Worm (Caenorhabditis elegans) whole organism, L1 larva: Measurements from ENCODE around the gene T13C5.6.

Source experiments
- Y116A8C.19 ChIP-seq: sonication (generic microtip); optimal IDR thresholded peaks from 2 replicates; lab custom pipeline; 2016; ENCODE audit warnings: missing compliant biosample characterization, missing genetic modification characterization, borderline replicate concordance
- aha-1 ChIP-seq: fragments of 150-350 bp; optimal IDR thresholded peaks from 2 replicates; lab custom pipeline; 2014; ENCODE audit warnings: missing biosample characterization, missing genetic modification characterization
- alr-1 ChIP-seq: fragments of 200-800 bp; sonication (Bioruptor generic); optimal IDR thresholded peaks from 2 replicates; lab custom pipeline; 2018; ENCODE audit warnings: borderline replicate concordance, mild to moderate bottlenecking, missing genetic modification characterization, missing compliant biosample characterization
- aly-2 ChIP-seq: fragments of 150-350 bp; optimal IDR thresholded peaks from 2 replicates; lab custom pipeline; 2014; ENCODE audit warnings: missing biosample characterization, missing genetic modification characterization
- ceh-63 ChIP-seq: fragments of 200-800 bp; sonication (Bioruptor generic); optimal IDR thresholded peaks from 2 replicates; lab custom pipeline; 2018; ENCODE audit warnings: mild to moderate bottlenecking, missing genetic modification characterization, missing compliant biosample characterization
- ceh-8 ChIP-seq: fragments of 200-800 bp; sonication (Bioruptor generic); optimal IDR thresholded peaks from 2 replicates; lab custom pipeline; 2018; ENCODE audit warnings: mild to moderate bottlenecking, missing genetic modification characterization, moderate library complexity, missing compliant biosample characterization
- ceh-82 ChIP-seq, 3 experiments: fragments of 150-350 bp in 1 of 3; sonication (generic microtip) in 2 of 3; optimal IDR thresholded peaks; 2 replicates each; lab custom pipeline; 2014 to 2017; ENCODE audit warnings: missing biosample characterization in 3 of 3, missing genetic modification characterization in 3 of 3
- ceh-90 ChIP-seq: sonication (generic microtip); optimal IDR thresholded peaks from 2 replicates; lab custom pipeline; 2016; ENCODE audit warnings: missing genetic modification characterization, missing compliant biosample characterization
- ces-1 ChIP-seq: fragments of 150-350 bp; optimal IDR thresholded peaks from 2 replicates; lab custom pipeline; 2014; ENCODE audit warnings: missing biosample characterization, missing genetic modification reagents, missing genetic modification characterization
- dpl-1 ChIP-seq, 3 experiments: fragments of 150-350 bp in 2 of 3; sonication (generic microtip) in 1 of 3; optimal IDR thresholded peaks; 2 replicates each; lab custom pipeline; 2014 to 2017; ENCODE audit warnings: missing biosample characterization in 3 of 3, missing genetic modification characterization in 3 of 3, missing genetic modification reagents in 3 of 3
- dsc-1 ChIP-seq: sonication (generic microtip); optimal IDR thresholded peaks from 2 replicates; lab custom pipeline; 2016; ENCODE audit warnings: mild to moderate bottlenecking, missing genetic modification characterization, missing compliant biosample characterization
- efl-1 ChIP-seq, 4 experiments: fragments of 150-350 bp; optimal IDR thresholded peaks in 3 of 4; peaks in 1 of 4; 1 replicate in 1 of 4; 2 replicates in 3 of 4; lab custom pipeline; 2014; ENCODE audit warnings: missing biosample characterization in 2 of 4, missing genetic modification characterization in 2 of 4, missing genetic modification reagents in 2 of 4
- elt-2 ChIP-seq: sonication (generic microtip); optimal IDR thresholded peaks from 2 replicates; lab custom pipeline; 2016; ENCODE audit warnings: missing genetic modification characterization, mild to moderate bottlenecking, inconsistent platforms, missing compliant biosample characterization, missing genetic modification reagents
- elt-3 ChIP-seq, 6 experiments: fragments of 150-350 bp in 1 of 6; sonication (generic microtip); optimal IDR thresholded peaks; 2 replicates each; lab custom pipeline; 2017 to 2018; ENCODE audit warnings: missing biosample characterization in 6 of 6, missing genetic modification characterization in 6 of 6, inconsistent platforms in 1 of 6
- fkh-10 ChIP-seq: sonication (generic microtip); optimal IDR thresholded peaks from 2 replicates; lab custom pipeline; 2017; ENCODE audit warnings: missing biosample characterization, missing genetic modification reagents, missing genetic modification characterization
- fkh-8 ChIP-seq: sonication (generic microtip); optimal IDR thresholded peaks from 2 replicates; lab custom pipeline; 2016; ENCODE audit warnings: mild to moderate bottlenecking, missing genetic modification characterization, missing compliant biosample characterization
- hpl-2 ChIP-seq: fragments of 150-350 bp; optimal IDR thresholded peaks from 2 replicates; lab custom pipeline; 2014; ENCODE audit warnings: missing biosample characterization, missing genetic modification reagents, missing genetic modification characterization
- jun-1 ChIP-seq: fragments of 150-350 bp; optimal IDR thresholded peaks from 2 replicates; lab custom pipeline; 2014; ENCODE audit warnings: missing biosample characterization, missing genetic modification reagents, missing genetic modification characterization
- lin-13 ChIP-seq: fragments of 150-350 bp; optimal IDR thresholded peaks from 2 replicates; lab custom pipeline; 2014; ENCODE audit warnings: missing biosample characterization, missing genetic modification reagents, missing genetic modification characterization
- lin-14 ChIP-seq: fragments of 200-800 bp; sonication (Bioruptor generic); optimal IDR thresholded peaks from 2 replicates; lab custom pipeline; 2018; ENCODE audit warnings: mild to moderate bottlenecking, missing genetic modification characterization, moderate library complexity, missing compliant biosample characterization
- lin-15B ChIP-seq: fragments of 150-350 bp; sonication (generic microtip); optimal IDR thresholded peaks from 3 replicates; lab custom pipeline; 2014; ENCODE audit warnings: missing biosample characterization, missing genetic modification characterization
- lin-39 ChIP-seq: fragments of 150-350 bp; optimal IDR thresholded peaks from 2 replicates; lab custom pipeline; 2014; ENCODE audit warnings: missing biosample characterization, missing genetic modification reagents, missing genetic modification characterization
- lir-3 ChIP-seq: sonication (generic microtip); optimal IDR thresholded peaks from 2 replicates; lab custom pipeline; 2016; ENCODE audit warnings: mild to moderate bottlenecking, missing genetic modification characterization, moderate library complexity, missing compliant biosample characterization; ENCODE audit not compliant: poor library complexity
- mdl-1 ChIP-seq, 2 experiments: fragments of 150-350 bp; optimal IDR thresholded peaks; 2 replicates each; lab custom pipeline; 2014 to 2017; ENCODE audit warnings: missing biosample characterization in 2 of 2, missing genetic modification characterization in 2 of 2, inconsistent platforms in 1 of 2
- mef-2 ChIP-seq: fragments of 150-350 bp; optimal IDR thresholded peaks from 2 replicates; lab custom pipeline; 2014; ENCODE audit warnings: missing biosample characterization, missing genetic modification characterization
- nhr-11 ChIP-seq: fragments of 150-350 bp; optimal IDR thresholded peaks from 2 replicates; lab custom pipeline; 2014; ENCODE audit warnings: missing biosample characterization, missing genetic modification characterization
- nhr-12 ChIP-seq: sonication (generic microtip); optimal IDR thresholded peaks from 2 replicates; lab custom pipeline; 2017; ENCODE audit warnings: missing biosample characterization, missing genetic modification characterization
- nhr-19 ChIP-seq: fragments of 200-800 bp; sonication (Bioruptor generic); conservative IDR thresholded peaks from 2 replicates; pipeline ENCODE4 v1.3.6; 2022; ENCODE audit warnings: missing genetic modification characterization, missing compliant biosample characterization
- nhr-20 ChIP-seq: sonication (generic microtip); optimal IDR thresholded peaks from 2 replicates; lab custom pipeline; 2016; ENCODE audit warnings: mild to moderate bottlenecking, missing genetic modification characterization, missing compliant biosample characterization
- nhr-237 ChIP-seq: fragments of 150-350 bp; optimal IDR thresholded peaks from 2 replicates; lab custom pipeline; 2014; ENCODE audit warnings: missing biosample characterization, missing genetic modification characterization
- nhr-28 ChIP-seq: fragments of 150-350 bp; optimal IDR thresholded peaks from 2 replicates; lab custom pipeline; 2014; ENCODE audit warnings: missing biosample characterization, missing genetic modification characterization
- nhr-47 ChIP-seq: sonication (generic microtip); optimal IDR thresholded peaks from 2 replicates; lab custom pipeline; 2016; ENCODE audit warnings: mild to moderate bottlenecking, missing genetic modification characterization, moderate library complexity, missing compliant biosample characterization
- nhr-71 ChIP-seq: sonication (generic microtip); optimal IDR thresholded peaks from 2 replicates; lab custom pipeline; 2016; ENCODE audit warnings: mild to moderate bottlenecking, missing genetic modification characterization, moderate library complexity, missing compliant biosample characterization
- nhr-77 ChIP-seq: fragments of 150-350 bp; optimal IDR thresholded peaks from 2 replicates; lab custom pipeline; 2014; ENCODE audit warnings: missing biosample characterization, missing genetic modification characterization
- nhr-90 ChIP-seq: sonication (generic microtip); optimal IDR thresholded peaks from 2 replicates; lab custom pipeline; 2016; ENCODE audit warnings: mild to moderate bottlenecking, missing genetic modification characterization, missing compliant biosample characterization; ENCODE audit not compliant: poor library complexity
- pax-3 ChIP-seq: fragments of 200-800 bp; sonication (Bioruptor generic); optimal IDR thresholded peaks from 2 replicates; lab custom pipeline; 2018; ENCODE audit warnings: mild to moderate bottlenecking, missing genetic modification characterization, moderate library complexity, missing compliant biosample characterization
- snpc-4 ChIP-seq: fragments of 150-350 bp; optimal IDR thresholded peaks from 2 replicates; lab custom pipeline; 2014; ENCODE audit warnings: missing biosample characterization, missing genetic modification characterization
- sox-4 ChIP-seq: sonication (generic microtip); optimal IDR thresholded peaks from 2 replicates; lab custom pipeline; 2016; ENCODE audit warnings: missing genetic modification characterization, missing compliant biosample characterization
- sup-37 ChIP-seq: fragments of 200-800 bp; sonication (Bioruptor generic); optimal IDR thresholded peaks from 2 replicates; lab custom pipeline; 2018; ENCODE audit warnings: mild to moderate bottlenecking, missing genetic modification characterization, missing compliant biosample characterization
- tbx-2 ChIP-seq: sonication (generic microtip); optimal IDR thresholded peaks from 2 replicates; lab custom pipeline; 2016; ENCODE audit warnings: missing genetic modification characterization, missing compliant biosample characterization
- tlp-1 ChIP-seq: fragments of 150-350 bp; optimal IDR thresholded peaks from 2 replicates; lab custom pipeline; 2014; ENCODE audit warnings: missing biosample characterization, missing genetic modification characterization
- unc-130 ChIP-seq: fragments of 150-350 bp; optimal IDR thresholded peaks from 2 replicates; lab custom pipeline; 2017; ENCODE audit warnings: missing biosample characterization, missing genetic modification characterization, inconsistent platforms
- unc-30 ChIP-seq: sonication (generic microtip); optimal IDR thresholded peaks from 2 replicates; lab custom pipeline; 2017; ENCODE audit warnings: missing biosample characterization, missing genetic modification characterization
- vab-15 ChIP-seq: sonication (generic microtip); optimal IDR thresholded peaks from 2 replicates; lab custom pipeline; 2017; ENCODE audit warnings: missing genotype, mild to moderate bottlenecking, missing genetic modification characterization, missing compliant biosample characterization
- xbp-1 ChIP-seq: sonication (generic microtip); optimal IDR thresholded peaks from 2 replicates; lab custom pipeline; 2016; ENCODE audit warnings: missing genetic modification characterization, missing compliant biosample characterization
- zag-1 ChIP-seq: fragments of 150-350 bp; optimal IDR thresholded peaks from 2 replicates; lab custom pipeline; 2014; ENCODE audit warnings: missing biosample characterization, missing genetic modification characterization
- zip-4 ChIP-seq: fragments of 200-800 bp; sonication (Bioruptor generic); optimal IDR thresholded peaks from 2 replicates; lab custom pipeline; 2018; ENCODE audit warnings: mild to moderate bottlenecking, missing genetic modification characterization, moderate library complexity, missing compliant biosample characterization
- ztf-11 ChIP-seq, 2 experiments: sonication (generic microtip); optimal IDR thresholded peaks; 2 replicates each; lab custom pipeline; 2016 to 2017; ENCODE audit warnings: missing genetic modification characterization in 2 of 2, missing biosample characterization in 1 of 2, missing compliant biosample characterization in 1 of 2

The T13C5.6 gene

DNA sequence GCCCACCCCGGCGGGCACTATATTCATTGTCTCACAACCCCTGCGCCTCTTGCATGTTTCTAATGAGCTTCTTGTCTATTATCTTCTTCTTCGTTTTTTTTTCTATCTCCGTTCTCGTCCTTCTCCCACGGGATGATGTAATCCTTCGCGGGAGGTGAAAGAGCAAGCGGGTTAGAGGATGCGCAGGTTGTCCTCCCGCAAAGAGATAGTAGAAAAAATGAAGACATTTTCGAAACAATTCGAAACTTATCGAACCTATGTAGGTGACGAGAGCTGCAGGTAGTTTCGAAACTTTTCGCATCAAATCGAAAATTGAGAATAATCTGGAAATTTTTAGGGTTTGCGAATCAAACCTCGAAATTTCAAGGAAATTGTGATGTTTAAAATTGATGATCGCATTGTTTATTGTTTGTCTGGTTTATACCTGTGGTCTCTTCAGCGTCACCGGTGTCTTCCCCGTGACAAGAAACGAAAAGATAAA lies 42.8 kb upstream of the T13C5.6 start (continued):
- TF ChIP-seq lin-13 (GFP tag; lab: Kevin White, UChicago) (no peak), ces-1 (no peak), ztf-11 (tag; optimal IDR thresholded peaks at IDR 0.05; lab: Kevin White, UChicago) (no peak), dsc-1 (tag; lab: Kevin White, UChicago) (peak; percentile 54), lin-39 (tag; lab: Kevin White, UChicago) (no peak), fkh-8 (no peak), ceh-82 (tag; optimal IDR thresholded peaks at IDR 0.05; lab: Kevin White, UChicago) (peak; percentile 47 to 54 (median 49)), efl-1 (optimal IDR thresholded peaks at IDR 0.05; lab: Kevin White, UChicago) (peak; percentile 9 to 18), efl-1 (GFP tag; optimal IDR thresholded peaks at IDR 0.05 in 1 of 2; lab: Kevin White, UChicago) (peak; percentile 5 to 93), nhr-19 (GFP tag; lab: Robert Waterston, UW) (peak; percentile 51), Y116A8C.19 (no peak), nhr-90 (tag; lab: Kevin White, UChicago) (peak; percentile 76), elt-2 (tag; lab: Kevin White, UChicago) (peak; percentile 50), alr-1 (tag; lab: Kevin White, UChicago) (no peak), sup-37 (GFP tag; lab: Kevin White, UChicago) (no peak), ceh-90 (tag; lab: Kevin White, UChicago) (no peak), xbp-1 (tag; lab: Kevin White, UChicago) (peak; percentile 54), snpc-4 (no peak), fkh-10 (GFP tag; lab: Kevin White, UChicago) (no peak), tlp-1 (no peak), elt-3 (tag; optimal IDR thresholded peaks at IDR 0.05; lab: Kevin White, UChicago) (peak in 4 of 6 experiments; percentile 62 to 92 (median 76)), zip-4 (GFP tag; lab: Kevin White, UChicago) (peak; percentile 18), nhr-12 (no peak), jun-1 (tag; lab: Kevin White, UChicago) (peak; percentile 47), nhr-28 (tag; lab: Kevin White, UChicago) (no peak), nhr-77 (tag; lab: Kevin White, UChicago) (peak; percentile 83), lin-14 (GFP tag; lab: Kevin White, UChicago) (peak; percentile 92), nhr-47 (peak; percentile 52), unc-130 (tag; lab: Kevin White, UChicago) (peak; percentile 58), nhr-11 (tag; lab: Kevin White, UChicago) (peak; percentile 34), lin-15B (no peak), lir-3 (tag; lab: Kevin White, UChicago) (no peak), tbx-2 (tag; lab: Kevin White, UChicago) (peak; percentile 68), vab-15 (tag; lab: Kevin White, UChicago) (no peak), mef-2 (tag; lab: Kevin White, UChicago) (no peak), ceh-8 (GFP tag; lab: Kevin White, UChicago) (no peak), nhr-237 (tag; lab: Kevin White, UChicago) (peak; percentile 15), mdl-1 (tag; optimal IDR thresholded peaks at IDR 0.05; lab: Kevin White, UChicago) (peak in 1 of 2 experiments; percentile 60)
- TF ChIP-seq, all 84 proteins: peak for 32

DNA sequence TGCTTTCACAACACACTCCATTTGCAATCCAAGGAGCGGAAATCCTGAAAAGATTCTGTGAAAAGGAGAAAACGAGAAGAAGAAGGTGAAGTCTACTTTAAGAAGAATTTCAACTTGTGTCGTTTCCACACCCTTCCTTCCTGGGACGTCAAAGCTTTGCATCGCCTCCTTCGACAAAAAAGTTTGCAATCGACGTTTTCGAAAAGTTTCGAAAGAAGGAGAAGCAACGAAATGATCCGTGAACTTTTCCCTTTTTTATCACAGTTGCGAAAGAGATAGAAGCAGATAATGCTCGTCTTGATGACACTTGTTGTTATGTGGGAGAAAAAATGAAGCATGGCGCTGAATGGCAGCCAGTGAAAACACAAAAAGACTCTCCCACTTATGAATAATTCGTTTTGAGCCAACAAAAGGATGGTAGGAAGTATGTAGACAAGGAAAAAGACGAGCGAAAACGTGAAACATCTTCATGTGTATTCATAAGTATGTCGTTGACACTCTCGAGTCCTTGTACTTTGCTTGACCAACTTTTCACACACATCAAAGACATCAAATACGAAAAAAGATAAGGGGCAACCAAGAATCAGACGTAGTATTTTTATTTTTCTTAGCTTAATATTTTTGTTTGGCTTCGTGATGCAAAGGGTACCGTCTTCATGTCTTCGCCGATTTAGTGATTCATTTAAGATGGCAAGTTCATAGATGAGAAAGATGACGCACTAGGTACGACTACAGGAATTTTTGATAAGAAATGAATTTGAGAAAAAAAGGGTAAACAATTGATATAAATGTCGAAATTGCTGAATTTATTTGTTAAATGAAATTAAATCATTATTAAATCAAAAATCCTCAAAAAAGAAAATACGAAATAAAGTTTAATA lies 41.5 kb upstream of the T13C5.6 start:
- TF ChIP-seq dpl-1 (GFP tag; optimal IDR thresholded peaks at IDR 0.05; lab: Kevin White, UChicago) (no peak), efl-1 (optimal IDR thresholded peaks at IDR 0.05; lab: Kevin White, UChicago) (no peak), efl-1 (GFP tag; optimal IDR thresholded peaks at IDR 0.05 in 1 of 2; lab: Kevin White, UChicago) (peak in 1 of 2 experiments; percentile 43), aha-1 (tag; lab: Kevin White, UChicago) (no peak), nhr-19 (GFP tag; lab: Robert Waterston, UW) (no peak), lin-15B (no peak), unc-30 (tag; lab: Kevin White, UChicago) (no peak), nhr-20 (tag; lab: Kevin White, UChicago) (peak; percentile 3), nhr-47 (no peak), ceh-82 (tag; optimal IDR thresholded peaks at IDR 0.05; lab: Kevin White, UChicago) (no peak), hpl-2 (no peak), mef-2 (tag; lab: Kevin White, UChicago) (no peak), nhr-71 (tag; lab: Kevin White, UChicago) (peak; percentile 38), ceh-63 (GFP tag; lab: Kevin White, UChicago) (no peak), aly-2 (tag; lab: Kevin White, UChicago) (no peak), xbp-1 (tag; lab: Kevin White, UChicago) (peak; percentile 0), pax-3 (tag; lab: Kevin White, UChicago) (no peak), zag-1 (tag; lab: Kevin White, UChicago) (no peak), ces-1 (no peak), sox-4 (no peak)
